Worm (Caenorhabditis elegans): ENCODE results near the gene skpt-1.

Gene skpt-1

ce11 chrIII:5404998-5405397 is 43.2 kb downstream of the skpt-1 start:
- no peak for TF ChIP-seq sma-9 (GFP tag; optimal IDR thresholded peaks at IDR 0.05)
- no peak for TF ChIP-seq sma-9 (tag; optimal IDR thresholded peaks at IDR 0.05)
- TF ChIP-seq nhr-23 (tag; optimal IDR thresholded peaks at IDR 0.05): no peak
- TF ChIP-seq nhr-21 (tag; optimal IDR thresholded peaks at IDR 0.05): no peak
- no peak for TF ChIP-seq aly-2 (tag; optimal IDR thresholded peaks at IDR 0.05)
- no peak for TF ChIP-seq mbf-1 (tag; optimal IDR thresholded peaks at IDR 0.05)
- no peak for TF ChIP-seq ztf-11 (tag; optimal IDR thresholded peaks at IDR 0.05)
- TF ChIP-seq unc-55 (GFP tag; optimal IDR thresholded peaks at IDR 0.05): no peak
- no peak for TF ChIP-seq ceh-16 (tag; optimal IDR thresholded peaks at IDR 0.05)
- TF ChIP-seq unc-39 (tag; optimal IDR thresholded peaks at IDR 0.05): no peak
- no peak for TF ChIP-seq R02D3.7 (tag; optimal IDR thresholded peaks at IDR 0.05)
- no peak for TF ChIP-seq ztf-4 (tag; optimal IDR thresholded peaks at IDR 0.05)
- TF ChIP-seq elt-3 (tag; optimal IDR thresholded peaks at IDR 0.05): no peak
- no peak for TF ChIP-seq blmp-1 (tag; optimal IDR thresholded peaks at IDR 0.05; ENCODE audit: insufficient read depth)

- TF ChIP-seq mbf-1 (tag; optimal IDR thresholded peaks at IDR 0.05): no peak
- TF ChIP-seq unc-39 (tag; optimal IDR thresholded peaks at IDR 0.05): no peak
- TF ChIP-seq nhr-6 (tag; optimal IDR thresholded peaks at IDR 0.05): no peak
- TF ChIP-seq sem-4 (tag; optimal IDR thresholded peaks at IDR 0.05): no peak
- no peak for TF ChIP-seq mdl-1 (tag; optimal IDR thresholded peaks at IDR 0.05)
- TF ChIP-seq blmp-1 (tag; optimal IDR thresholded peaks at IDR 0.05; ENCODE audit: insufficient read depth): no peak
- no peak for TF ChIP-seq zag-1 (tag; optimal IDR thresholded peaks at IDR 0.05)
- no peak for TF ChIP-seq ztf-4 (tag; optimal IDR thresholded peaks at IDR 0.05)
- no peak for TF ChIP-seq nhr-21 (tag; optimal IDR thresholded peaks at IDR 0.05)
- TF ChIP-seq R02D3.7 (tag; optimal IDR thresholded peaks at IDR 0.05): no peak
- TF ChIP-seq nhr-77 (tag; optimal IDR thresholded peaks at IDR 0.05): no peak
- no peak for TF ChIP-seq nhr-12 (tag; optimal IDR thresholded peaks at IDR 0.05)
- TF ChIP-seq lin-39 (tag; optimal IDR thresholded peaks at IDR 0.05): no peak
- no peak for TF ChIP-seq peb-1 (tag; optimal IDR thresholded peaks at IDR 0.05)
Observed at ce11 chrIII:5402419-5402818, 45.8 kb downstream of the skpt-1 start.

Measured in whole organism, L2 larva.